Fruit fly (Drosophila melanogaster): ENCODE measurements around the gene Mst36Fa.

The Mst36Fa gene

dm6 chr2L:18676948-18677820, at the start of gene Mst36Fa, which contains the start of gene CG31751 (continued):
- TF ChIP-seq croc (GFP tag; conservative IDR thresholded peaks at IDR 0.05) (no peak), HLHmδ (GFP tag; optimal IDR thresholded peaks at IDR 0.05) (peak; percentile 72), bigmax (GFP tag; optimal IDR thresholded peaks at IDR 0.05) (no peak), maf-S (GFP tag; optimal IDR thresholded peaks at IDR 0.05) (peak; percentile 75), CG4282 (GFP tag; optimal IDR thresholded peaks at IDR 0.05) (peak; percentile 71), CG7556 (GFP tag; optimal IDR thresholded peaks at IDR 0.05) (peak; percentile 88), Doc2 (GFP tag; IDR thresholded peaks at IDR 0.05) (no peak), abd-A (tag; optimal IDR thresholded peaks at IDR 0.05) (no peak), Side (GFP tag; optimal IDR thresholded peaks at IDR 0.05) (peak; percentile 75), CG6813 (GFP tag; optimal IDR thresholded peaks at IDR 0.05) (peak; percentile 93), gsb-n (tag; optimal IDR thresholded peaks at IDR 0.05) (no peak), Elba2 (GFP tag; optimal IDR thresholded peaks at IDR 0.05) (no peak), ems (GFP tag; optimal IDR thresholded peaks at IDR 0.05) (peak; percentile 33), fd3F (GFP tag; optimal IDR thresholded peaks at IDR 0.05) (peak; percentile 88), mld (GFP tag; IDR thresholded peaks at IDR 0.05; ENCODE audit: partially characterized antibody) (no peak), lov (optimal IDR thresholded peaks at IDR 0.05) (no peak), lov (GFP tag; IDR thresholded peaks at IDR 0.05) (0 out of 3 replicates have a peak, but pooled peaks have one; percentile 50), sqz (GFP tag; optimal IDR thresholded peaks at IDR 0.05) (no peak), CG8388 (GFP tag; optimal IDR thresholded peaks at IDR 0.05) (peak; percentile 11), CG33557 (GFP tag; optimal IDR thresholded peaks at IDR 0.05) (peak; percentile 36), MBD-R2 (GFP tag; IDR thresholded peaks at IDR 0.05) (peak; percentile 81), Bdp1 (GFP tag; optimal IDR thresholded peaks at IDR 0.05) (peak; percentile 76), CG30020 (tag; optimal IDR thresholded peaks at IDR 0.05) (peak; percentile 8), trem (tag; optimal IDR thresholded peaks at IDR 0.05) (peak; percentile 7), CG10274 (GFP tag; optimal IDR thresholded peaks at IDR 0.05) (peak; percentile 75), Ada2b (GFP tag; IDR thresholded peaks at IDR 0.05) (peak; percentile 68), knrl (GFP tag; IDR thresholded peaks at IDR 0.05; ENCODE audit: partially characterized antibody) (0 out of 3 replicates have a peak, but pooled peaks have one; percentile 39), CG10959 (GFP tag; IDR thresholded peaks at IDR 0.05) (no peak), dimm (GFP tag; IDR thresholded peaks at IDR 0.05) (no peak), CG34376 (GFP tag; optimal IDR thresholded peaks at IDR 0.05) (peak; percentile 90), fu2 (GFP tag; optimal IDR thresholded peaks at IDR 0.05) (peak; percentile 43), Sox102F (GFP tag; optimal IDR thresholded peaks at IDR 0.05) (peak; percentile 67), CG13775 (GFP tag; optimal IDR thresholded peaks at IDR 0.05) (peak; percentile 43), h (optimal IDR thresholded peaks at IDR 0.05) (no peak), usp (GFP tag; optimal IDR thresholded peaks at IDR 0.05) (no peak), shn (GFP tag; optimal IDR thresholded peaks at IDR 0.05) (peak; percentile 69), prd (optimal IDR thresholded peaks at IDR 0.05) (no peak), prd (GFP tag; IDR thresholded peaks at IDR 0.05) (no peak), ham (GFP tag; IDR thresholded peaks at IDR 0.05) (no peak), CG32532 (GFP tag; IDR thresholded peaks at IDR 0.05) (peak; percentile 6; the same call in 1 of the 2 replicates), CG10321 (GFP tag; IDR thresholded peaks at IDR 0.05) (no peak), hkb (optimal IDR thresholded peaks at IDR 0.05) (no peak), hkb (GFP tag; IDR thresholded peaks at IDR 0.05) (peak; percentile 79), C15 (GFP tag; IDR thresholded peaks at IDR 0.05) (no peak), ash1 (GFP tag; optimal IDR thresholded peaks at IDR 0.05) (peak; percentile 88), CG18011 (GFP tag; optimal IDR thresholded peaks at IDR 0.05) (peak; percentile 41), CG5180 (GFP tag; optimal IDR thresholded peaks at IDR 0.05) (peak; percentile 80), CG11456 (GFP tag; IDR thresholded peaks at IDR 0.05) (peak; percentile 83), stc (GFP tag; IDR thresholded peaks at IDR 0.05) (peak; percentile 70), Med (GFP tag) (peak; percentile 94)

Data from whole organism, embryonic.